Worm (Caenorhabditis elegans) whole organism, L1 larva: ENCODE results near the gene rom-2.

Experiments used
- C04F5.9 ChIP-seq: sonication (generic microtip); optimal IDR thresholded peaks from 2 replicates; lab custom pipeline; 2016; ENCODE audit warnings: missing genetic modification characterization, missing compliant biosample characterization
- aha-1 ChIP-seq: fragments of 150-350 bp; optimal IDR thresholded peaks from 2 replicates; lab custom pipeline; 2014; ENCODE audit warnings: missing biosample characterization, missing genetic modification characterization
- alr-1 ChIP-seq: fragments of 200-800 bp; sonication (Bioruptor generic); optimal IDR thresholded peaks from 2 replicates; lab custom pipeline; 2018; ENCODE audit warnings: borderline replicate concordance, mild to moderate bottlenecking, missing genetic modification characterization, missing compliant biosample characterization
- aly-2 ChIP-seq: fragments of 150-350 bp; optimal IDR thresholded peaks from 2 replicates; lab custom pipeline; 2014; ENCODE audit warnings: missing biosample characterization, missing genetic modification characterization
- blmp-1 ChIP-seq: fragments of 150-350 bp; optimal IDR thresholded peaks from 2 replicates; lab custom pipeline; 2014; ENCODE audit warnings: missing biosample characterization, missing genetic modification characterization
- ceh-63 ChIP-seq: fragments of 200-800 bp; sonication (Bioruptor generic); optimal IDR thresholded peaks from 2 replicates; lab custom pipeline; 2018; ENCODE audit warnings: mild to moderate bottlenecking, missing genetic modification characterization, missing compliant biosample characterization
- ceh-8 ChIP-seq: fragments of 200-800 bp; sonication (Bioruptor generic); optimal IDR thresholded peaks from 2 replicates; lab custom pipeline; 2018; ENCODE audit warnings: mild to moderate bottlenecking, missing genetic modification characterization, moderate library complexity, missing compliant biosample characterization
- ceh-88 ChIP-seq: fragments of 200-800 bp; sonication (Bioruptor generic); IDR thresholded peaks from 2 replicates; pipeline ENCODE4 v1.3.6; 2022; ENCODE audit warnings: missing genetic modification characterization, missing compliant biosample characterization
- ceh-90 ChIP-seq: sonication (generic microtip); optimal IDR thresholded peaks from 2 replicates; lab custom pipeline; 2016; ENCODE audit warnings: missing genetic modification characterization, missing compliant biosample characterization
- egl-13 ChIP-seq: sonication (generic microtip); optimal IDR thresholded peaks from 2 replicates; lab custom pipeline; 2016; ENCODE audit warnings: missing genotype, missing genetic modification reagents, missing genetic modification characterization, missing compliant biosample characterization
- egl-27 ChIP-seq, 2 experiments: fragments of 150-350 bp in 1 of 2; sonication (generic microtip); optimal IDR thresholded peaks; 3 replicates each; lab custom pipeline; 2017 to 2018; ENCODE audit warnings: missing biosample characterization in 2 of 2, missing genetic modification characterization in 2 of 2, missing genetic modification reagents in 2 of 2
- fkh-8 ChIP-seq: sonication (generic microtip); optimal IDR thresholded peaks from 2 replicates; lab custom pipeline; 2016; ENCODE audit warnings: mild to moderate bottlenecking, missing genetic modification characterization, missing compliant biosample characterization
- fos-1 ChIP-seq: fragments of 150-350 bp; optimal IDR thresholded peaks from 2 replicates; lab custom pipeline; 2014; ENCODE audit warnings: missing biosample characterization, missing genetic modification characterization
- grh-1 ChIP-seq: fragments of 200-800 bp; sonication (Bioruptor generic); IDR thresholded peaks from 2 replicates; pipeline ENCODE4 v1.3.6; 2022; ENCODE audit warnings: missing genetic modification reagents, missing genetic modification characterization, missing compliant biosample characterization
- hlh-4 ChIP-seq: sonication (generic microtip); optimal IDR thresholded peaks from 2 replicates; lab custom pipeline; 2016; ENCODE audit warnings: mild to moderate bottlenecking, missing genetic modification characterization, missing compliant biosample characterization
- irx-1 ChIP-seq: sonication (generic microtip); optimal IDR thresholded peaks from 2 replicates; lab custom pipeline; 2016; ENCODE audit warnings: missing genetic modification characterization, missing compliant biosample characterization
- isw-1 ChIP-seq: fragments of 200-800 bp; sonication (Bioruptor generic); IDR thresholded peaks from 2 replicates; pipeline ENCODE4 v1.3.6; 2022; ENCODE audit warnings: missing genetic modification characterization, missing compliant biosample characterization
- lin-13 ChIP-seq: fragments of 150-350 bp; optimal IDR thresholded peaks from 2 replicates; lab custom pipeline; 2014; ENCODE audit warnings: missing biosample characterization, missing genetic modification reagents, missing genetic modification characterization
- lin-14 ChIP-seq: fragments of 200-800 bp; sonication (Bioruptor generic); optimal IDR thresholded peaks from 2 replicates; lab custom pipeline; 2018; ENCODE audit warnings: mild to moderate bottlenecking, missing genetic modification characterization, moderate library complexity, missing compliant biosample characterization
- lin-15B ChIP-seq: fragments of 150-350 bp; sonication (generic microtip); optimal IDR thresholded peaks from 3 replicates; lab custom pipeline; 2014; ENCODE audit warnings: missing biosample characterization, missing genetic modification characterization
- lin-35 ChIP-seq, 2 experiments: fragments of 150-350 bp; optimal IDR thresholded peaks; 2 replicates each; lab custom pipeline; 2014; ENCODE audit warnings: missing biosample characterization in 2 of 2, missing genetic modification characterization in 2 of 2, missing genetic modification reagents in 2 of 2
- lsy-2 ChIP-seq, 2 experiments: fragments of 150-350 bp; optimal IDR thresholded peaks; 2 replicates each; lab custom pipeline; 2014; ENCODE audit warnings: missing biosample characterization in 2 of 2, missing genetic modification characterization in 2 of 2
- nhr-12 ChIP-seq: sonication (generic microtip); optimal IDR thresholded peaks from 2 replicates; lab custom pipeline; 2017; ENCODE audit warnings: missing biosample characterization, missing genetic modification characterization
- nhr-19 ChIP-seq: fragments of 200-800 bp; sonication (Bioruptor generic); conservative IDR thresholded peaks from 2 replicates; pipeline ENCODE4 v1.3.6; 2022; ENCODE audit warnings: missing genetic modification characterization, missing compliant biosample characterization
- nhr-237 ChIP-seq: fragments of 150-350 bp; optimal IDR thresholded peaks from 2 replicates; lab custom pipeline; 2014; ENCODE audit warnings: missing biosample characterization, missing genetic modification characterization
- nhr-28 ChIP-seq: fragments of 150-350 bp; optimal IDR thresholded peaks from 2 replicates; lab custom pipeline; 2014; ENCODE audit warnings: missing biosample characterization, missing genetic modification characterization
- nhr-77 ChIP-seq: fragments of 150-350 bp; optimal IDR thresholded peaks from 2 replicates; lab custom pipeline; 2014; ENCODE audit warnings: missing biosample characterization, missing genetic modification characterization
- nhr-84 ChIP-seq: sonication (generic microtip); optimal IDR thresholded peaks from 2 replicates; lab custom pipeline; 2017; ENCODE audit warnings: missing biosample characterization, missing genetic modification characterization
- pax-3 ChIP-seq: fragments of 200-800 bp; sonication (Bioruptor generic); optimal IDR thresholded peaks from 2 replicates; lab custom pipeline; 2018; ENCODE audit warnings: mild to moderate bottlenecking, missing genetic modification characterization, moderate library complexity, missing compliant biosample characterization
- pqm-1 ChIP-seq: sonication (generic microtip); optimal IDR thresholded peaks from 3 replicates; lab custom pipeline; 2017; ENCODE audit warnings: missing biosample characterization, missing genetic modification characterization
- rnt-1 ChIP-seq: sonication (generic microtip); optimal IDR thresholded peaks from 2 replicates; lab custom pipeline; 2016; ENCODE audit warnings: mild to moderate bottlenecking, missing genetic modification characterization, moderate library complexity, missing compliant biosample characterization
- skn-1 ChIP-seq: fragments of 150-350 bp; optimal IDR thresholded peaks from 2 replicates; lab custom pipeline; 2014; ENCODE audit warnings: missing biosample characterization, missing genetic modification characterization
- snpc-4 ChIP-seq: fragments of 150-350 bp; optimal IDR thresholded peaks from 2 replicates; lab custom pipeline; 2014; ENCODE audit warnings: missing biosample characterization, missing genetic modification characterization
- swsn-7 ChIP-seq: sonication (generic microtip); optimal IDR thresholded peaks from 2 replicates; lab custom pipeline; 2016; ENCODE audit warnings: missing genetic modification characterization, missing compliant biosample characterization
- tbx-2 ChIP-seq: sonication (generic microtip); optimal IDR thresholded peaks from 2 replicates; lab custom pipeline; 2016; ENCODE audit warnings: missing genetic modification characterization, missing compliant biosample characterization
- tlp-1 ChIP-seq: fragments of 150-350 bp; optimal IDR thresholded peaks from 2 replicates; lab custom pipeline; 2014; ENCODE audit warnings: missing biosample characterization, missing genetic modification characterization
- unc-130 ChIP-seq: fragments of 150-350 bp; optimal IDR thresholded peaks from 2 replicates; lab custom pipeline; 2017; ENCODE audit warnings: missing biosample characterization, missing genetic modification characterization, inconsistent platforms
- unc-62 ChIP-seq: fragments of 150-350 bp; optimal IDR thresholded peaks from 2 replicates; lab custom pipeline; 2014; ENCODE audit warnings: missing biosample characterization, missing genetic modification reagents, missing genetic modification characterization
- unc-98 ChIP-seq: fragments of 200-800 bp; sonication (Bioruptor generic); IDR thresholded peaks from 2 replicates; pipeline ENCODE4 v1.3.6; 2022; ENCODE audit warnings: missing genetic modification characterization, missing compliant biosample characterization
- vab-15 ChIP-seq: sonication (generic microtip); optimal IDR thresholded peaks from 2 replicates; lab custom pipeline; 2017; ENCODE audit warnings: missing genotype, mild to moderate bottlenecking, missing genetic modification characterization, missing compliant biosample characterization
- zag-1 ChIP-seq: fragments of 150-350 bp; optimal IDR thresholded peaks from 2 replicates; lab custom pipeline; 2014; ENCODE audit warnings: missing biosample characterization, missing genetic modification characterization
- zip-4 ChIP-seq: fragments of 200-800 bp; sonication (Bioruptor generic); optimal IDR thresholded peaks from 2 replicates; lab custom pipeline; 2018; ENCODE audit warnings: mild to moderate bottlenecking, missing genetic modification characterization, moderate library complexity, missing compliant biosample characterization
- ztf-11 ChIP-seq, 2 experiments: sonication (generic microtip); optimal IDR thresholded peaks; 2 replicates each; lab custom pipeline; 2016 to 2017; ENCODE audit warnings: missing genetic modification characterization in 2 of 2, missing biosample characterization in 1 of 2, missing compliant biosample characterization in 1 of 2
- ztf-4 ChIP-seq: fragments of 150-350 bp; optimal IDR thresholded peaks from 2 replicates; lab custom pipeline; 2014; ENCODE audit warnings: missing biosample characterization, missing genetic modification characterization

rom-2 gene

DNA sequence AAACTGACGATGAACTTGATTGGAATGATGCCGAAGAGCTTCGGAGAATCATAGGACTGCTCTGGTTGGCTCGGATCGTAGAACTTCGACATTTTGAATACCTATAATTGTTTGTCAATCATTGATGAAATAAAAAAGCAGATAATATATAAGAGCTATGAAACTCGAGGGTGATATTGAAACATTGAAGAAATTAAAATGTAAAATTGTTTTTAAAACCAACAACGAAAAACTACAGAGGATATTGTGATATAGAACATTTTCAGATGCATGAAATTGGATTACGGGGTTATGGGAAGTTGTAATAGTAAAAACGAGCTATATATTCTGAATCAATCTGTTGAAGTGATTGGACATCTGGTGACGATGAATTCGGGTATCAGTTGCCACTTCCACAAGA is 31.1 kb downstream of the rom-2 start, which contains the start of gene C48B4.10:
Gene C48B4.10, minus strand, starts transcription at position 101 of the 400 bp plus-strand sequence.
- no peak for TF ChIP-seq unc-62 (GFP tag; lab: Kevin White, UChicago)
- no peak for TF ChIP-seq fkh-8
- TF ChIP-seq fos-1 (tag; lab: Kevin White, UChicago): no peak
- TF ChIP-seq egl-27 (tag; optimal IDR thresholded peaks at IDR 0.05; lab: Kevin White, UChicago): no peak
- no peak for TF ChIP-seq ztf-11 (tag; optimal IDR thresholded peaks at IDR 0.05; lab: Kevin White, UChicago)
- TF ChIP-seq tlp-1: no peak
- TF ChIP-seq tbx-2 (tag; lab: Kevin White, UChicago): no peak
- no peak for TF ChIP-seq lin-14
- TF ChIP-seq ceh-8 (GFP tag; lab: Kevin White, UChicago): no peak
- TF ChIP-seq lin-15B (tag; lab: Kevin White, UChicago): no peak
- no peak for TF ChIP-seq ceh-88 (GFP tag; lab: Robert Waterston, UW)
- TF ChIP-seq alr-1 (tag; lab: Kevin White, UChicago): no peak

ce11 chrIII:9563235-9563634 is 32.2 kb downstream of the rom-2 start, which contains the start of gene C48B4.9:
Gene C48B4.9, minus strand, starts transcription at chrIII:9563335.
- TF ChIP-seq snpc-4 (tag; lab: Kevin White, UChicago) (no peak), unc-130 (no peak), nhr-237 (tag; lab: Kevin White, UChicago) (no peak), aha-1 (tag; lab: Kevin White, UChicago) (no peak), swsn-7 (tag; lab: Kevin White, UChicago) (no peak), ztf-4 (tag; lab: Kevin White, UChicago) (no peak), C04F5.9 (tag; lab: Kevin White, UChicago) (no peak), fos-1 (tag; lab: Kevin White, UChicago) (no peak), irx-1 (tag; lab: Kevin White, UChicago) (no peak), fkh-8 (no peak), lin-13 (GFP tag; lab: Kevin White, UChicago) (no peak), ceh-90 (tag; lab: Kevin White, UChicago) (no peak)

ce11 chrIII:9561158-9561557 is 34.3 kb downstream of the rom-2 start, which contains the start of gene C48B4.8:
Gene C48B4.8, minus strand, starts transcription at chrIII:9561258.
- TF ChIP-seq zip-4 (GFP tag; lab: Kevin White, UChicago) (no peak), skn-1 (no peak), nhr-237 (tag; lab: Kevin White, UChicago) (no peak), pax-3 (tag; lab: Kevin White, UChicago) (no peak), ceh-63 (GFP tag; lab: Kevin White, UChicago) (no peak), nhr-84 (tag; lab: Kevin White, UChicago) (no peak), hlh-4 (tag; lab: Kevin White, UChicago) (no peak), tbx-2 (tag; lab: Kevin White, UChicago) (no peak), aly-2 (tag; lab: Kevin White, UChicago) (no peak), vab-15 (no peak)

DNA sequence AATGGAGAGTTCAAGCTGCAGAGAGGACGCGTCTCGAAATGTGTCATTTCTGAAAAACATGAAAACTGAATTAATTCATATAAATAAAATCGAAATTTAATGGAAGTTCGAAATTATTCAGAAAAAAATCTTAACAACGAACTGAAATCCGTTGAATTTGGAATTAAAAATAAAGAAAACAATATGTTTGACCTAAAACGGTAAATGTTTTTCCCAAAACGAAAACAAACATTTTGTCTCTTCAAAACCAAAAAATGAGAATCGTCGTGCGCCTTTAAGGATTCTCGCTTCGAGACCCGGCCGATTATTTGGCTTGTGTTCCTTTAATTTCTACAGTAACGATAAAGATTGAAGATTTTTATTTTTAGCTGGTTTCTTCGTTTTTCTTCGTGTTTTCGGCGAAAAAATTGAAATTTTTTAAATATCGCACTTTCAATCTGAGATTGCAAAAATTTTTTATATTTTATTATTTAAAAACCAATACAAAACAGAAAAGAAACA is 36.0 kb downstream of the rom-2 start, which contains the start of gene C48B4.7:
Gene C48B4.7, minus strand, starts transcription at position 51 of the 501 bp plus-strand sequence.
- TF ChIP-seq egl-13 (tag; lab: Kevin White, UChicago) (no peak), zag-1 (tag; lab: Kevin White, UChicago) (no peak), lin-35 (GFP tag; optimal IDR thresholded peaks at IDR 0.05; lab: Kevin White, UChicago) (no peak), ceh-63 (GFP tag; lab: Kevin White, UChicago) (no peak), unc-98 (GFP tag; lab: Robert Waterston, UW) (no peak), ceh-88 (GFP tag; lab: Robert Waterston, UW) (no peak), pqm-1 (no peak), nhr-77 (tag; lab: Kevin White, UChicago) (no peak), blmp-1 (tag; lab: Kevin White, UChicago) (no peak), unc-62 (GFP tag; lab: Kevin White, UChicago) (no peak), isw-1 (GFP tag; lab: Robert Waterston, UW) (no peak), nhr-12 (tag; lab: Kevin White, UChicago) (no peak), rnt-1 (tag; lab: Kevin White, UChicago) (no peak), lsy-2 (tag; optimal IDR thresholded peaks at IDR 0.05; lab: Kevin White, UChicago) (no peak), nhr-19 (no peak), nhr-28 (tag; lab: Kevin White, UChicago) (no peak), grh-1 (GFP tag; lab: Robert Waterston, UW) (no peak), egl-27 (tag; optimal IDR thresholded peaks at IDR 0.05; lab: Kevin White, UChicago) (no peak), irx-1 (tag; lab: Kevin White, UChicago) (no peak), nhr-237 (tag; lab: Kevin White, UChicago) (no peak)
